Fruit fly (Drosophila melanogaster) S2 (cell line): ENCODE results near the gene CG18178.

Experiments
- CG8478 ChIP-seq: fragments of >200 bp; optimal IDR thresholded peaks from 2 replicates; lab custom pipeline; 2018
- CTCF ChIP-seq, 2 experiments: fragments of >200 bp; optimal IDR thresholded peaks; 2 replicates each; lab custom pipeline; 2018

CG18178 gene

DNA sequence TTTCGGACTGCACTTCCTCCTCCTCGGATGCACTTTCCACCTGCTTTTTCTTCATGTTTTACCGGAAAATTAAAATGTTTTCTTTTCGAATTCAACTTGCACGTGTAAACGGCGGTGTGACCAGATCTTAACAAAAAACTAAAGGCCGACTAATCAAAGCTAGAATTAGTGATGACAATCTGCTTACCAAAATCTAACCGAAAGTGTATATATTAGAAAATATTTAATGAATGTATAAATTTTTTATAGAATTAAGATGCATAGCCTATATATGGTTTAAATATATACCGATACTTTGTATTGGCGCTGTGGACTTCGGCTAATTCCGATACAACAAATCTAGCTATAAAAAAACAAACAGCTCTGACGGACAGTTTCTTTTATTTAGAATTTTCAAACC, at the start of gene CG18178, which contains the start of gene CG14174:
CG18178 (minus strand) TSS at position 216 of the 400 bp plus-strand sequence.
CG14174 (plus strand) TSS at position 400 of the 400 bp plus-strand sequence.
- no peak for TF ChIP-seq CG8478 (lab: Kevin White, UChicago)
- no peak for TF ChIP-seq CTCF (optimal IDR thresholded peaks at IDR 0.05; lab: Kevin White, UChicago)

DNA sequence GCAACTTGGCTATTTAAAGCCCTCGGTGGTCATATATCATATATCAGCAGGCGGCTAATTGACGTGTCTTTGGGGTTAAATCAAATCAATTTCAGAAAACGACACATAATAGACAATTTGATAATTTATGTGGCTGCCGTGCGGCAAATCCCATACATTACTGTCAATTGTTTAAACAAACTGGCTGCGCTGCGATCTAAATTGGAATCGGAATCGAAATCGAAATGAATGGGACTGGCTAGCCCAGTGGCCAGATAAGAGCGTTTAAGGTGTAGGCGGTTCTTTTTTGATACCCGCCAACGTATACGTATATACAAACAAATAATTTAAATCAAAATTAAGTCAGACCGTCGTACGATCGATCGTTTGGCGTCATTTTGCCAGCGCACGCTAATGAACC, 49.4 kb upstream of the CG18178 start:
- TF ChIP-seq CG8478 (lab: Kevin White, UChicago) (no peak), CTCF (optimal IDR thresholded peaks at IDR 0.05; lab: Kevin White, UChicago) (no peak)

DNA sequence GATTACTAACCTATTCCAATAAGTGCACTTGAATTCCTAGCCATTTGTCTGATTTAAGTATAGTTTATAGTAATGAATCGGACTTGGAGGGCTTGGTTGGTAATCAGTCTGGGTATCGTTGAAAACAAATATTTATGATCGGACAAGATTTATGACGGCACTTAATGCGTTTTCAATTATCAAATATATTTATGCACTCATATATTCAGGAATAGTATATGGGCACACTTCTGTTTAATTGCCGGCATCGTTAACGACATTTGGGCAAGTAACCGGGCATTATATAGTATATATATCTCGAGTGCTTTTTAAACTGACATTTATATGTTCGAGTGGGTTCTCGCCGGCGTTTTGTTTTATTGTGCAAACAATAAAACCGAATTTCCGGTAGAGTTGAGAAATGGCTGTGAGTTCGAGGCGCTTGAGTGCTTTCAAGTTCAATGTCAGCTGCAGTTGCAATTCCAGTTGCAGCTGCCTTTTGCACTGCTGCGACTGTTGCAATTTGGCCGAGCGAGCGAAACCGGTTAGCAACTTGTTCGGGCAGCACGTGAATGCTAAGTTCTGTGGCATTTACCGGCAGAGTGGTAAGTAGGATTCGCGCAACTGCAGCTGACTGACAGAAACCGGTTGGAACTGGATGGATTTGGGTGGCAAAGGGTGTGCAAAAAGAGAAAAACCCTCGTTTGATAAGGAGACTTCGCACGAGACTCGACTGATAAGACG, 48.9 kb upstream of the CG18178 start:
- no peak for TF ChIP-seq CTCF (optimal IDR thresholded peaks at IDR 0.05; lab: Kevin White, UChicago)
- no peak for TF ChIP-seq CG8478 (lab: Kevin White, UChicago)

DNA sequence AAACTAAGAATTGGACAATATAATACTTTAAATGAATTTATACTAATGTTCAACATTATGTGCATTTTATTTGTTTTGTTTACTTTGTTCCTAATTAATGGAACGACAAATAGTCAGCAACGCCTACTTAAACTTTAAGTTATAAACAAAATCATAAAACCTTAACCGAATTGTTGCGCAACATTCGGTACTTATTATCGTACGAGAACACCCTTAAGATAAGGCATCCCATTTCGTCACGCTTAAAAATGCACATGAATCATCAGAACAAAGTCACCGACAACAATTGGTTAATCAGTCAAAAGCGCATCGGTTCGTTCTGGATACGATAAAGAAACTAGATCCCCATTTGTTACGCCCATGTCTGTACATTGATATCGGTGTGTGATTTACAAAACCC, 47.4 kb upstream of the CG18178 start:
- TF ChIP-seq CG8478 (lab: Kevin White, UChicago) (no peak), CTCF (optimal IDR thresholded peaks at IDR 0.05; lab: Kevin White, UChicago) (no peak)

DNA sequence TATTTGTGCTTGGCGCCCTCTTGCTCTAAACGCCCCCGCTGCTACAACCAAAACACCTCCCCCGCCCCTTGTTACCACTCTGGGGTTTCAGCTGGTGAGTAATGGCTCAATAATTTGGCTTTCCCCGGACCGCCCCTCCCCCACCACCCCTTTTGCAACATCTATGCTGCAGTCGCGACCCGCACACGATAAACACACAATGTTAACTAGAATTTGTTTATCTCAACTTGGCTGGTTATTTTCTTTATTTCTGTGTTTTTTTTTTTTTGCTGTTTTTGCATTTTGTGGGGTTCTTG, 46.7 kb upstream of the CG18178 start:
- TF ChIP-seq CG8478 (lab: Kevin White, UChicago) (no peak), CTCF (optimal IDR thresholded peaks at IDR 0.05; lab: Kevin White, UChicago) (no peak)

DNA sequence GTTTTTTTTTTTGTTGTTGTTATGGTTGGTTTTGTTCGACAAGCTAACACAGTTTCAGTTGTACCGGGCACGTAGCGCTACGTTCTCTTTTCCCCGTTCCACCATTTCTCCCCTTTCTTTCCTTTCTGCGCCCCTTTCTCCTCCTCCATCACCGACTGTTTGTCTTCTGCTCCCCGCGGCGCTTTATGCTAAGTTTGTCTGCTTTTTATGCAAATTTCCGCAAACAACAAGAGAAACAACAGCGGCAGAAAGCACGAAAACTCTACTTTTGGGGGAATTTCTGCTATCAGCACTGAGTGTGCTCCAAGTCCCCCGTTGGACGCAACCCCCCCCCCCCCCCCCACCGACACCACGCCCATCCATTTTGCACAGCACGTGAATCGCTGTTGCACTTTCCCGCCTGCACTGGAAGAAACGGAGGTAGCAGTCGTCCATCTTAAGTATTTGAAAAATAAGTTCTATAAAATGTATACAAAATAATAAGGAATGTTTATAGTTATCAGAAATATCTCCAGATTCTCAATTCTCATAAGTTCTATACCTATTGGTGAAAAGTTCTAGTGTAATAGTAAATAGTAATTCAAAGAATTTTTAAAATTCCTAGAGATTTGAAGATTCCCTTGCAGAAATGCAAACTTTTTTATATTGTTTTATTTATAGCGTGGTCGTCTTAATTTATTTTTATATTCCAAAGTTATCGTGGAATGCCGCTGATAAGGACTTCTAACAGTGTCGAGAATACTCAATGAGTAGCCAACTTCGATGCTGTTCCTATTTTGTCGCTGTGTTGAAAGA, 46.2 kb upstream of the CG18178 start:
- no peak for TF ChIP-seq CTCF (optimal IDR thresholded peaks at IDR 0.05; lab: Kevin White, UChicago)
- TF ChIP-seq CG8478 (lab: Kevin White, UChicago): no peak

DNA sequence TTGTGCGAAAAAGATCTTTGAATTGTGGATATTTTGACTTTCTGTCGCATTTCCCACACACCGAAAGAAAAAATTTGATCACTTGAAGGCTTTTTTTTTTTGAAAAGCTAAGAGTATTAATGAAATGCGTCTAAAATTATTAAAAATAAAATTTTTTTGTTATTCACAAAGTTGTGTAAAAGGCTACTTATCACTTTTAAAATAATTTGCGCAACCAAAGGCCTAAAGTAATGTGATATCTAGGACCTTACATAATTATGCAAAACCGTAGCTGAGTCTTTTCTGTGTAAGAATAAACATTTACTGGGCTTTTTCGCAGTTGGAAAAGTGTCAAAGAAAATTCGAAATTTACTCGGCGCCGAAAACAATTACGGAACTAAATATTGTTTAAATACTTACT, 45.4 kb upstream of the CG18178 start:
- no peak for TF ChIP-seq CG8478 (lab: Kevin White, UChicago)
- no peak for TF ChIP-seq CTCF (optimal IDR thresholded peaks at IDR 0.05; lab: Kevin White, UChicago)

DNA sequence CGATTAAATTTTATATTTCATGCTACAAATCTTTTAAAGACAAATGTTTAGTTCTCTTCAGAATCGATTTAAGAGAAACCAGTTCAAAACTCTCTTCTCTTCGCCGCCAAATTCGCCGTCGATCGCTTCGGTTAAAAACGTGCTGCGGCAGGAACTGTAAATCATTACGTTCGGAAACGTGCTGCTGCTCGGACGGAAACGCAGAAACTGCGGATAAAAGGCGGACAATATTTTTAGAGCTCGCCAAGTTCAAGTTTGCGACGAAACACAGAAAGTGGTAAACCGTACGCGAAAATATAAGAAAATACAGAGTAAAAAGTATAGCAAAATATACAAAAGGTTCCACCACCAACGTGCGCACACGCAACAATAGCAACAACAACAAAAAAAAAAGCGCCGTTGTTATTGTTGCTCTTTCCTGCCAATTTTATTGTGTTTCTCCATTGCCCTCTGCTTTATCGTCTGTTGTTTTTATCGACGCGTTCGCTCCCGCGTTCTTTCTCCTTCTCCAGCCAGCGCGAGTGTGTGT, 44.5 kb upstream of the CG18178 start, which contains the start of gene Ae2:
Ae2 (plus strand) TSS at position 156 of the 529 bp plus-strand sequence.
- TF ChIP-seq CG8478 (lab: Kevin White, UChicago): no peak
- TF ChIP-seq CTCF (optimal IDR thresholded peaks at IDR 0.05; lab: Kevin White, UChicago): no peak

DNA sequence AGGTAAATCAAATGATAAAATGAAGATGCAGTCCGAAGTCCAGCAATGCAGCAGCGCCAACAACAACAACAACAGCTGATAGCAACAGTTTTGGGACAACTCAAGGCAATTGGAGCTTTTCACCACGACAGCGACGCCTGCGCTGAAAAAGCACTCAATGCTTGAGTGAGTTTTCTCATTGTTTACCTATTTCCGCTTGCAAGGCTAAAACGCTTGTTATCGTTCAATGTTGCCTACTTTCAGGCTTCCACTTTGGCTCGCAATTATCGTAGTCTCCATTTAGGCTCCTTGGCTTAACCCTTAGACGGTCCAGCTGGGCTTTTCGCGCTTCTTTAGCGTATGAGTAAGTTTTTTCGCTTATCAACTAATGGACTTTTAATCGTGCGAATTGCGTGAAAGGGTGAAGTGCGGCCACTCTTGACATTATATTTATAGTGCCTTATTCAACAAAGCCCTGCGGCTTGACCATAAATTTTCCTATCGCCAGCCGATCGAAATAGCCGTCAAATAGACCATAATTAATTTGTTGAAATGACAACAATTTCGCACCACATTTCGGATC, 43.2 kb upstream of the CG18178 start:
- TF ChIP-seq CG8478 (lab: Kevin White, UChicago) (no peak), CTCF (optimal IDR thresholded peaks at IDR 0.05; lab: Kevin White, UChicago) (no peak)

DNA sequence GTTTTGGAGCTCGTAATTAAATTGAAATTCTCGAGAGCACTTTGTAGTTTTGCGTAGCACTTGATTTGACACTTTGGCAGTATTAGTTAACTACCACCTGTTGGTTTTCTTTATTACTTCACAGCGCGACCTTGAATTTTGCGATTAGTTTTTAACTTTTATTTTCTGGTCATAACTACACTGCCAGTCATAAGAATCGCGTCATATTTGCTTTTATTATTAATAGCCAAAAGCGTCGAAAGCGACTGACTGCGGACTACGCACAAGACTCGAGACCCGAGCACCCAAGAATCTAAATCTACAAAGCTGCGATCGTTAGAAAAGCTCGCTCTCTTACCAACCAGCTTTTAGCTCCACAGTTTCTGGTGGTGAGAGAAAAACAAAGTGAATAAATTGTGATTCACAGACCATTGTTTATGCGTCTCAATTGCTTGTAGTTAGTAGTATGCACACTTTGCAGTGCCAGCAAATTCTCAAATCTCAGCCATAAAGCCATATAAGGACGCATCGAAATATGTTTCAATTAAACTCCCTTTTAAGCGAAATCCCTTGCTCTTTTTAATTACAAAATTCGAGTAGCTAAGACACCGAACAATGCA, 41.3 kb upstream of the CG18178 start, which contains the start of gene CG42268:
CG42268 (minus strand) TSS at position 245 of the 599 bp plus-strand sequence.
- no peak for TF ChIP-seq CG8478 (lab: Kevin White, UChicago)
- TF ChIP-seq CTCF (optimal IDR thresholded peaks at IDR 0.05; lab: Kevin White, UChicago): no peak

DNA sequence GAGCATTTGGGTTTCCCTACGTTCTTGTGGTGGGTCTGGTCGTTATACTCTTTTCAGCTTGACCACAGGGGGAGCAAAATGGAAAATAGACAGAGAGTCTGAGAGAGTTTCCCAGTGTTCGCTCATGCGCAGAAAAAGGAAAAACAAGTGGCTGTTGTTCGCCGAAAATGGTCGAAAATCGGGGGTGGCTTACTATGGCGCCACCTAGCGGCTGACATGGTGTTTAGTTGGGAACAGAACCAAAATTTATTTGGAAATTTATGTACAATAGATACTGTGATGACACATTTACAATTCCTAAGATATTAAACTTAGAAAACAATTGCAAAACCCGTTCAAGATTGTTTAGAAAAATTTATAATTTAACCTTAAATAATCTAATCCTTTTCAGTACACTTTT, 32.7 kb upstream of the CG18178 start:
- TF ChIP-seq CG8478 (lab: Kevin White, UChicago) (no peak), CTCF (optimal IDR thresholded peaks at IDR 0.05; lab: Kevin White, UChicago) (peak; percentile 89 to 90)

DNA sequence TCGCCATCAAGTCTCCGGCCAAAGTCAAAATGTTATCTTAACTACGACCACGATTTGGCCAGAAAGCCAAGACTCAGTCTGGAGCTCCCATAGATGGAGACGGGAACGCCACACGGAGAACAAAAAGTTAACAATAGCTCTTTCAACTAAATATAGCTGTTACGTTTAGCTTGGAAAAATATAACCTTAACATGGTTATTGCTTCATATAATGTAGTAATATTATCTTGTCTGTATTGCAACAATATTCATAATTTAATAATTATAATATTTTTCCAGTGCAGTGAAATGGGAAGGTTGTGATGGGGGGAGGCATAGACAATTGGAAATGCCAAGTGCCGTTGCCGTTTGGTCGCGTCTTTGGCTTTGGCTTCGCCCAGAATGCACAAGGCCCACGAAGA, 26.4 kb upstream of the CG18178 start:
- no peak for TF ChIP-seq CTCF (optimal IDR thresholded peaks at IDR 0.05; lab: Kevin White, UChicago)
- TF ChIP-seq CG8478 (lab: Kevin White, UChicago): no peak

DNA sequence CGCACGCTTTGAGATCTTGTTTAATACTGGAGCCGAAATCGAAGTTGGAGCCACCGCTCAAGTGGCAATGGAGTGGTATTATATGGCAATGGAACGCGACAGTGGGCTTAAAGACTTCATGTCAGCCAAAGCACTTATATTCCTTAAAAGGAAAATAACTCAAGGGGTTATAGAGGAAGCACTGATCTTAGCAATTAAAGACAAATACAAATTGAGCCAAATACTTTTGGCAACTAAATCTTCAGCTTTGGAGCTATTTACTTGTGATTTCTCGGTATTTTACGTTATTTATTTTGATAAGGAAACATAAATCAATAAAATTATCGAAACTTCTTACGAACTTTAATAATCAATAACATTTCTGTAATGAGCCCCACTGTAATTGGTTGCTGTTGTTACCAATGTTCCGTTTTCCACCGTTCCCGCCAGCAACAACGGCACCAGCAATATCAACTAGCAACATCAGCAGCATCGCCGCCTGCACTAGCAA, 25.2 kb upstream of the CG18178 start:
- no peak for TF ChIP-seq CG8478 (lab: Kevin White, UChicago)
- no peak for TF ChIP-seq CTCF (optimal IDR thresholded peaks at IDR 0.05; lab: Kevin White, UChicago)

DNA sequence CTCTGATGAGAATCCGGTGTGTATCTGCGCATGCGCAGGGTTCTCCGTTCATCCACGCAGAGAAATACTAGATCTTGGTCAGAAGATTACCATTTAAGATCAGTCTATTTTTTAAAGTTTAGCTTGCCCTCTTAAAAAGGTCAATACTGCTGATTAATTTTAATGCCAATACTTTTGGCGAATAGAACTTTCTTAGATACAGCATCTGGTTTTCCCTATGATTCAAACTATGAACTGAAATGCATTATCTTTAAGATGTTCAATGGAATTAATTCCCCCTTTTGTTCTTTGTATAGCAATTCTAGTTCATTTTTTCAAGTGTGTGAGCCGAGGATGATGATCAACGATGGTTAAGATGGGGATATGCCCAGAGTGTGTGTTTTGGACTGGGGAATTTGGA, 23.4 kb upstream of the CG18178 start:
- TF ChIP-seq CTCF (optimal IDR thresholded peaks at IDR 0.05; lab: Kevin White, UChicago) (no peak), CG8478 (lab: Kevin White, UChicago) (no peak)
